Fruit fly (Drosophila melanogaster) whole organism, embryonic: ENCODE results near the gene CG4461.

ENCODE experiments used
- Atf-2 ChIP-seq: fragments of 200-800 bp; sonication (Bioruptor generic); optimal IDR thresholded peaks from 2 replicates; lab custom pipeline; 2016; ENCODE audit warnings: missing biosample characterization, missing genetic modification characterization
- B-H2 ChIP-seq: fragments of 200-800 bp; sonication (Bioruptor generic); optimal IDR thresholded peaks from 2 replicates; lab custom pipeline; 2018; ENCODE audit warnings: missing biosample characterization, mild to moderate bottlenecking, missing genetic modification characterization
- CG10147 ChIP-seq: fragments of 200-800 bp; sonication (Bioruptor generic); optimal IDR thresholded peaks from 2 replicates; lab custom pipeline; 2019; ENCODE audit warnings: missing biosample characterization, mild to moderate bottlenecking, missing genetic modification characterization, moderate library complexity
- CG10462 ChIP-seq: fragments of 200-800 bp; sonication (Bioruptor generic); optimal IDR thresholded peaks from 2 replicates; lab custom pipeline; 2016; ENCODE audit warnings: missing biosample characterization, missing genetic modification characterization
- CG11247 ChIP-seq: fragments of 200-800 bp; sonication (Bioruptor generic); IDR thresholded peaks from 2 replicates; pipeline ENCODE4 v1.3.6; 2022; ENCODE audit warnings: missing biosample characterization, missing genetic modification characterization
- CG13624 ChIP-seq: fragments of 200-800 bp; sonication (Bioruptor generic); optimal IDR thresholded peaks from 2 replicates; lab custom pipeline; 2016; ENCODE audit warnings: missing biosample characterization, missing genetic modification characterization
- CG17186 ChIP-seq: fragments of 200-800 bp; sonication (Bioruptor generic); optimal IDR thresholded peaks from 3 replicates; lab custom pipeline; 2017; ENCODE audit warnings: missing biosample characterization, missing genetic modification reagents, missing genetic modification characterization
- CG17912 ChIP-seq: fragments of 200-800 bp; sonication (Bioruptor generic); optimal IDR thresholded peaks from 2 replicates; lab custom pipeline; 2018; ENCODE audit warnings: missing biosample characterization, mild to moderate bottlenecking, missing genetic modification characterization
- CG33213 ChIP-seq: fragments of 200-800 bp; sonication (Bioruptor generic); optimal IDR thresholded peaks from 3 replicates; lab custom pipeline; 2016; ENCODE audit warnings: missing biosample characterization, missing genetic modification characterization
- CG3847 ChIP-seq: fragments of 200-800 bp; sonication (Bioruptor generic); IDR thresholded peaks from 2 replicates; pipeline ENCODE4 v1.3.6; 2022; ENCODE audit warnings: missing biosample characterization, missing genetic modification characterization
- CG7745 ChIP-seq: fragments of 200-800 bp; sonication (Bioruptor generic); optimal IDR thresholded peaks from 2 replicates; lab custom pipeline; 2018; ENCODE audit warnings: missing biosample characterization, mild to moderate bottlenecking, missing genetic modification characterization, moderate library complexity
- CG7963 ChIP-seq: fragments of 200-800 bp; sonication (Bioruptor generic); IDR thresholded peaks from 3 replicates; pipeline ENCODE4 v1.3.6; 2022; ENCODE audit warnings: missing biosample characterization, missing genetic modification characterization; ENCODE audit not compliant: partially characterized antibody
- CG8478 ChIP-seq: fragments of >200 bp; optimal IDR thresholded peaks from 2 replicates; lab custom pipeline; 2018
- CG9215 ChIP-seq: fragments of 200-800 bp; sonication (Bioruptor generic); IDR thresholded peaks from 2 replicates; pipeline ENCODE4 v1.3.6; 2022; ENCODE audit warnings: missing biosample characterization, missing genetic modification characterization
- CG9932 ChIP-seq: fragments of 200-800 bp; sonication (Bioruptor generic); IDR thresholded peaks from 2 replicates; pipeline ENCODE4 v1.3.6; 2022; ENCODE audit warnings: missing biosample characterization, missing genetic modification characterization
- Camta ChIP-seq: fragments of 200-800 bp; sonication (Bioruptor generic); optimal IDR thresholded peaks from 2 replicates; lab custom pipeline; 2016; ENCODE audit warnings: missing biosample characterization, missing genetic modification characterization
- Dad ChIP-seq: fragments of 200-800 bp; sonication (Bioruptor generic); optimal IDR thresholded peaks from 3 replicates; lab custom pipeline; 2016; ENCODE audit warnings: missing biosample characterization, missing genetic modification characterization
- Dek ChIP-seq: fragments of 200-800 bp; sonication (Bioruptor generic); optimal IDR thresholded peaks from 3 replicates; lab custom pipeline; 2019; ENCODE audit warnings: missing biosample characterization, mild to moderate bottlenecking, missing genetic modification characterization, moderate library complexity
- ERR ChIP-seq: fragments of 200-800 bp; sonication (Bioruptor generic); optimal IDR thresholded peaks from 2 replicates; lab custom pipeline; 2016; ENCODE audit warnings: missing biosample characterization, missing genetic modification characterization
- Ets65A ChIP-seq: fragments of 200-800 bp; sonication (Bioruptor generic); peaks from one replicate; lab custom pipeline; 2016; ENCODE audit warnings: missing biosample characterization, missing genetic modification characterization
- Gug ChIP-seq: fragments of 200-800 bp; sonication (Bioruptor generic); IDR thresholded peaks from 4 replicates; pipeline ENCODE4 v1.3.6; 2022; ENCODE audit warnings: missing biosample characterization, missing genetic modification characterization
- HLH4C ChIP-seq: fragments of 200-800 bp; sonication (Bioruptor generic); IDR thresholded peaks from 3 replicates; pipeline ENCODE4 v1.3.6; 2022; ENCODE audit warnings: missing biosample characterization, missing genetic modification characterization; ENCODE audit not compliant: partially characterized antibody
- MBD-R2 ChIP-seq: fragments of 200-800 bp; sonication (Bioruptor generic); IDR thresholded peaks from 2 replicates; pipeline ENCODE4 v1.3.6; 2022; ENCODE audit warnings: missing biosample characterization, missing genetic modification characterization
- Nf-YA ChIP-seq: fragments of 200-800 bp; sonication (Bioruptor generic); IDR thresholded peaks from 2 replicates; pipeline ENCODE4 v1.3.6; 2022; ENCODE audit warnings: missing biosample characterization, missing genetic modification characterization
- Nf-YC ChIP-seq: fragments of 200-800 bp; optimal IDR thresholded peaks from 3 replicates; lab custom pipeline; 2019; ENCODE audit warnings: missing biosample characterization, mild to moderate bottlenecking, missing genetic modification characterization, moderate library complexity
- Opbp ChIP-seq: fragments of 200-800 bp; sonication (Bioruptor generic); IDR thresholded peaks from 3 replicates; pipeline ENCODE4 v1.3.6; 2022; ENCODE audit warnings: missing biosample characterization, missing genetic modification characterization; ENCODE audit not compliant: partially characterized antibody
- Spps ChIP-seq: fragments of 200-800 bp; sonication (Bioruptor generic); optimal IDR thresholded peaks from 2 replicates; lab custom pipeline; 2018; ENCODE audit warnings: missing biosample characterization, mild to moderate bottlenecking, missing genetic modification characterization
- Trl ChIP-seq, 3 experiments: fragments of >200 bp in 2 of 3; fragments of 200-800 bp in 1 of 3; sonication (Bioruptor generic) in 1 of 3; optimal IDR thresholded peaks; 2 replicates in 1 of 3; 3 replicates in 2 of 3; lab custom pipeline; 2016 to 2017; ENCODE audit warnings: missing biosample characterization in 1 of 3, missing genetic modification characterization in 1 of 3
- bbx ChIP-seq: fragments of 200-800 bp; sonication (Bioruptor generic); IDR thresholded peaks from 2 replicates; pipeline ENCODE4 v1.3.6; 2022; ENCODE audit warnings: missing biosample characterization, missing genetic modification characterization; ENCODE audit not compliant: partially characterized antibody
- da ChIP-seq: fragments of 200-800 bp; sonication (Bioruptor generic); optimal IDR thresholded peaks from 2 replicates; lab custom pipeline; 2016; ENCODE audit warnings: missing biosample characterization, missing genetic modification characterization
- hbn ChIP-seq: fragments of 200-800 bp; sonication (Bioruptor generic); IDR thresholded peaks from 2 replicates; pipeline ENCODE4 v1.3.6; 2022; ENCODE audit warnings: missing biosample characterization, missing genetic modification characterization; ENCODE audit not compliant: partially characterized antibody
- inv ChIP-seq: fragments of 200-800 bp; sonication (Bioruptor generic); IDR thresholded peaks from 2 replicates; pipeline ENCODE4 v1.3.6; 2022; ENCODE audit warnings: missing biosample characterization, missing genetic modification characterization; ENCODE audit not compliant: partially characterized antibody
- klu ChIP-seq: fragments of 200-800 bp; sonication (Bioruptor generic); IDR thresholded peaks from 2 replicates; pipeline ENCODE4 v1.3.6; 2022; ENCODE audit warnings: missing biosample characterization, missing genetic modification characterization
- knrl ChIP-seq: fragments of 200-800 bp; sonication (Bioruptor generic); IDR thresholded peaks from 3 replicates; pipeline ENCODE4 v1.3.6; 2022; ENCODE audit warnings: missing biosample characterization, missing genetic modification characterization; ENCODE audit not compliant: partially characterized antibody
- lab ChIP-seq: fragments of 200-800 bp; sonication (Bioruptor generic); optimal IDR thresholded peaks from 3 replicates; lab custom pipeline; 2017; ENCODE audit warnings: missing biosample characterization, missing genetic modification characterization, mild to moderate bottlenecking, moderate library complexity, missing genetic modification reagents
- lbe ChIP-seq: fragments of 200-800 bp; sonication (Bioruptor generic); optimal IDR thresholded peaks from 2 replicates; lab custom pipeline; 2016; ENCODE audit warnings: missing biosample characterization, mild to moderate bottlenecking, missing genetic modification characterization
- maf-S ChIP-seq: fragments of 200-800 bp; sonication (Bioruptor generic); optimal IDR thresholded peaks from 2 replicates; lab custom pipeline; 2016; ENCODE audit warnings: missing biosample characterization, missing genetic modification characterization
- prd ChIP-seq, 3 experiments: fragments of >200 bp in 2 of 3; fragments of 200-800 bp in 1 of 3; sonication (Bioruptor generic) in 1 of 3; optimal IDR thresholded peaks in 2 of 3; IDR thresholded peaks in 1 of 3; 2 replicates in 2 of 3; 3 replicates in 1 of 3; pipeline versions ENCODE4 v1.3.6 to Lab custom; 2017 to 2022; ENCODE audit warnings: missing biosample characterization in 1 of 3, missing genetic modification characterization in 1 of 3
- scrt ChIP-seq: fragments of 200-800 bp; sonication (Bioruptor generic); optimal IDR thresholded peaks from 2 replicates; lab custom pipeline; 2018; ENCODE audit warnings: missing biosample characterization, mild to moderate bottlenecking, missing genetic modification characterization, moderate library complexity
- sd ChIP-seq: fragments of 200-800 bp; sonication (Bioruptor generic); optimal IDR thresholded peaks from 3 replicates; lab custom pipeline; 2018; ENCODE audit warnings: missing biosample characterization, mild to moderate bottlenecking, missing genetic modification characterization, moderate library complexity
- slbo ChIP-seq: fragments of 200-800 bp; sonication (Bioruptor generic); IDR thresholded peaks from 2 replicates; pipeline ENCODE4 v1.3.6; 2022; ENCODE audit warnings: missing biosample characterization, missing genetic modification characterization
- sr ChIP-seq: fragments of 200-800 bp; sonication (Bioruptor generic); IDR thresholded peaks from 3 replicates; pipeline ENCODE4 v1.3.6; 2022; ENCODE audit warnings: missing biosample characterization, missing genetic modification characterization
- ssp ChIP-seq: fragments of 200-800 bp; sonication (Bioruptor generic); IDR thresholded peaks from 2 replicates; pipeline ENCODE4 v1.3.6; 2022; ENCODE audit warnings: missing biosample characterization, missing genetic modification characterization
- stwl ChIP-seq: fragments of 200-800 bp; sonication (Bioruptor generic); optimal IDR thresholded peaks from 3 replicates; lab custom pipeline; 2018; ENCODE audit warnings: missing biosample characterization, mild to moderate bottlenecking, missing genetic modification characterization, moderate library complexity
- unc-4 ChIP-seq: fragments of 200-800 bp; sonication (Bioruptor generic); IDR thresholded peaks from 2 replicates; pipeline ENCODE4 v1.3.6; 2022; ENCODE audit warnings: missing biosample characterization, missing genetic modification characterization; ENCODE audit not compliant: partially characterized antibody
- vfl ChIP-seq: fragments of 200-800 bp; sonication (Bioruptor generic); optimal IDR thresholded peaks from 2 replicates; lab custom pipeline; 2016; ENCODE audit warnings: missing biosample characterization, missing genetic modification characterization
- vnd ChIP-seq: fragments of 200-800 bp; sonication (Bioruptor generic); IDR thresholded peaks from 3 replicates; pipeline ENCODE4 v1.3.6; 2022; ENCODE audit warnings: missing biosample characterization, missing genetic modification characterization; ENCODE audit not compliant: partially characterized antibody

Gene CG4461

DNA sequence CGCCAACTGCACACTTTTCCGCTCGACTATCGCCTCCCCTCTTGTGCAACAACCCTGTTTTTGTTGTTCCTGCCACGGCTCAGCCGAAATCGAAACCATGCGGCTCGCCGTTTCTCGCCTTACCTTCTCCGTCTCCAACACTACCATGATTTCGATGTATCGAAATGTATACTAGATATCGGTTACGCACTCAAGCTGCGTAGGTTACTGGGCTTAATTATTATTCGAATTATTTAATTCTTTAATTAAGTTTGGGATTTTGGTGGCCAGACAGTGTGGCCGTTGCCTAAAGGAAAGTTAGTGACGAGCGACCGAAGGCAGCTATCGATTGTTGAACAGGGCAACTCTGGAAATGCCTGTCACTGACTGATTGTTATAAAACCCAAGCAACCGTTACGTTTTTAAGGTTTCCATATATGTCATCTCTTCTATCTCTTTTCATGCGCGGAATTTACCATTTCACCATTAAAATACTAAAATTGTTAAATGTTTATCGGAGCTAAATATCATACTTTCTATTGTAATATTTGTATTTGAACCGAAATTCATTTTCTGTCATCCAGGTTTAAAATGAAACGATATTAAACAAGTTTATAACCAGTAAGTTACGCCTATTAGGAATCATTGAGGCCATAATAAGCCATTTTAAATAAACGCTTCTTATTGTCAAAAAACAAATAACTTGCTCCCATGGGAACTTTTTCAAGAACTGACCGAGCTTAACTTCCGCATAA is 27.1 kb downstream of the CG4461 start, which contains the start of gene eIF4E1 (continued):
- TF ChIP-seq sd (tag; lab: Kevin White, UChicago) (peak; percentile 21), CG17186 (GFP tag; lab: Kevin White, UChicago) (peak; percentile 52), ERR (GFP tag; lab: Kevin White, UChicago) (peak; percentile 3), CG33213 (GFP tag; lab: Kevin White, UChicago) (peak; percentile 75), Opbp (GFP tag; lab: Robert Waterston, UW) (peak; percentile 81), sr (no peak), Nf-YC (tag; lab: Kevin White, UChicago) (peak; percentile 47), CG17912 (GFP tag; lab: Kevin White, UChicago) (peak; percentile 29), CG13624 (GFP tag; lab: Kevin White, UChicago) (peak; percentile 40), lab (GFP tag; lab: Kevin White, UChicago) (no peak), Dad (peak; percentile 35), Nf-YA (0 out of 2 replicates have a peak, but pooled peaks have one; percentile 5), CG9215 (GFP tag; lab: Robert Waterston, UW) (no peak), Spps (tag; lab: Kevin White, UChicago) (no peak), CG10462 (GFP tag; lab: Kevin White, UChicago) (peak; percentile 75), knrl (peak; percentile 86), Dek (tag; lab: Kevin White, UChicago) (peak; percentile 1), HLH4C (peak; percentile 57; the same call in 2 of the 3 replicates), Atf-2 (GFP tag; lab: Kevin White, UChicago) (no peak), Camta (peak; percentile 32), CG3847 (peak; percentile 75), scrt (GFP tag; lab: Kevin White, UChicago) (no peak), B-H2 (GFP tag; lab: Kevin White, UChicago) (peak; percentile 2), lbe (GFP tag; lab: Kevin White, UChicago) (no peak), CG7745 (tag; lab: Kevin White, UChicago) (peak; percentile 57), stwl (tag; lab: Kevin White, UChicago) (peak; percentile 93), Ets65A (GFP tag; lab: Kevin White, UChicago) (peak; percentile 89), bbx (GFP tag; lab: Robert Waterston, UW) (peak; percentile 85), hbn (GFP tag; lab: Robert Waterston, UW) (peak; percentile 57), maf-S (GFP tag; lab: Kevin White, UChicago) (peak; percentile 2), Gug (GFP tag; lab: Robert Waterston, UW) (peak; percentile 33; the same call in 1 of the 4 replicates), slbo (GFP tag; lab: Robert Waterston, UW) (peak; percentile 65; the same call in 1 of the 2 replicates), CG9932 (GFP tag; lab: Robert Waterston, UW) (peak; percentile 31; the same call in 1 of the 2 replicates), CG8478 (lab: Kevin White, UChicago) (peak; percentile 86), vfl (GFP tag; lab: Kevin White, UChicago) (peak; percentile 28), CG10147 (GFP tag; lab: Kevin White, UChicago) (peak; percentile 14), ssp (peak; percentile 38), da (GFP tag; lab: Kevin White, UChicago) (no peak), klu (GFP tag; lab: Robert Waterston, UW) (0 out of 2 replicates have a peak, but pooled peaks have one; percentile 14), inv (GFP tag; lab: Robert Waterston, UW) (peak; percentile 81), CG11247 (GFP tag; lab: Robert Waterston, UW) (peak; percentile 43), CG7963 (peak; percentile 67), unc-4 (GFP tag; lab: Robert Waterston, UW) (peak; percentile 74), prd (optimal IDR thresholded peaks at IDR 0.05; lab: Kevin White, UChicago) (no peak), prd (GFP tag; IDR thresholded peaks at IDR 0.05; lab: Robert Waterston, UW) (no peak; the same call in 2 of the 3 replicates), vnd (GFP tag; lab: Robert Waterston, UW) (peak; percentile 74; the same call in 2 of the 3 replicates), Trl (optimal IDR thresholded peaks at IDR 0.05; lab: Kevin White, UChicago) (peak in 1 of 2 experiments; percentile 74), Trl (GFP tag; optimal IDR thresholded peaks at IDR 0.05; lab: Kevin White, UChicago) (no peak), MBD-R2 (GFP tag; lab: Robert Waterston, UW) (peak; percentile 78)
